Worm (Caenorhabditis elegans): ENCODE results near the gene K11D12.7.

K11D12.7 gene

ce11 chrV:4987097-4987496 is 49.2 kb downstream of the K11D12.7 start, which contains the start of gene ncx-8:
Gene ncx-8 (minus strand): TSS chrV:4987197.
- no peak for TF ChIP-seq snpc-4 (tag; optimal IDR thresholded peaks at IDR 0.05)
- TF ChIP-seq lin-32 (GFP tag; optimal IDR thresholded peaks at IDR 0.05), result no peak

Measured in whole organism, mixed stage, embryonic.